Worm (Caenorhabditis elegans) whole organism, dauer: Measurements from ENCODE around the gene srx-26.

ENCODE experiments used
- unc-62 ChIP-seq: sonication (generic microtip); optimal IDR thresholded peaks from 2 replicates; lab custom pipeline; 2017; ENCODE audit warnings: missing biosample characterization, missing genetic modification reagents, missing genetic modification characterization

Gene srx-26

DNA sequence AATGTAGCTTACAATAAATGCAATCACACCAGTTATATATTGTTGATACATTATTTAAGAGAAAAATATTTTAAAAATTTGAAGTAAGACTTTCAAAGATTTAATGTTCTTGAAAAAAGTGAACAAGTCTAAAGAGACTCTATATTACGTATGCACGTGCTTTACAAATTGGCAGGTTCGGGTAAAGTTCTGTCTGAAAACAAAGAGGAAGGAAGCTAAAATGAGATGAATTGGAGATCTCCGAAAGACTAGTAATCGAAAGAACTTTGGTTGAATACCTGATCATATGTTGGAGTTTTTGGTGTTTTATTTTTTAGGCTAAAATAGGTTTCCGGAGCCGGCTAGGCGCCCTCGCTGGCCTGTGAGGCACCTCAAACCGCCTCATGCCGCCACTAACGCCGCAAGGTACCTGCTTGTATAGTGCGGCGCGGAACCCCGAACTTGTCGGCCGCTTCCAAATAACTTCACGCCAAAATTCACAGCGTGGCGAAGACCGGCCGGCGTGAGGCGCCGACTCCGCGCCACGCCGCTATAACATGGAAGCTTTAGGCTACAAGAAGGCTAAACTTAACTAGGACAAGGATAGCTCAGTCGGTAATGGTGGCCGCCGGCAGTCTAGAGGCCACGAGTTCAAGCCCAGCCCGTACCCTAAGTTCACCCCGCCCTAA, 4.5 kb upstream of the srx-26 start, which contains the start of gene srx-28:
srx-28 (minus strand) TSS at position 51 of the 668 bp plus-strand sequence.
- TF ChIP-seq unc-62 (GFP tag; lab: Kevin White, UChicago): no peak

- no peak for TF ChIP-seq unc-62 (GFP tag; lab: Kevin White, UChicago)
Measured at ce11 chrV:2750006-2750405, 2.9 kb downstream of the srx-26 start, which contains the start of gene srx-24. srx-24 (minus strand) TSS chrV:2750106.

DNA sequence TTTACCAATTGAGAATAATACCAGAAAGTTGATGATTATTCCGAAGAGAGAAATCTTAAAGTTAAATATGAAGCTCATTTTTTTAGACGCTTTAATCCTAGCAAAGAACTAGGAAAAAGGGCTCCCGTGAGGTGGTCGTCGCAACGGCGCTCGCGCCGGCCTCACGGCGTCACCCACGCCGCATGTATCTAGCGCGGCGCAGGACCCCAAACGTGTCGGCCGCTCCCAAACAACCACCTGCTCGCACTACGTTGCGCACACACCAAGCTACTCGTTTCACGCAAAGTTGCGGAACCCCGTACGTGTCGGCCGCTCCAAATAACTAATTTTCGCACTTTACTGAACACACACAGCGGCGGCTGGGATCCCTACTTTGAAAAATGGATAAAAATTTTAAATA, 6.5 kb downstream of the srx-26 start:
- TF ChIP-seq unc-62 (GFP tag; lab: Kevin White, UChicago): no peak

DNA sequence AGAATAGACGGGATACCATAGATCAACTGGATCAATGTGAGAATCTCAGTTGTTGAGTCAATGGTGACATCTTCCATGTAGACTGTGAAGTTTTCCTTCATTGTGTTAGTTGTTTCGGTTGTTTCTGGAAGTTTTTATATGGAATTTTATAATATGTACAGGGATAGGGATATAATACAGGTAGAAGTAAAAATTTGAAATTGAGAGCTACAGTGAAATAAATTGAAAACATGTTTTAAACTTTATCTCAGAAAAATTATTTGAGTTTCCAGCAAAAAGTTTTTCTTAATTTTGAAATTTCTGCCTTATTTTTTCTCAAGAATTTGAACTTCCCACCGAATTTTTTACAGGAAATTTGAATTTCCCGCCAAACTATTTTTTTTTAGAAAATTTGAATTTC, 10.6 kb downstream of the srx-26 start, which contains the start of gene srg-62:
srg-62 (minus strand) TSS at position 101 of the 400 bp plus-strand sequence.
- no peak for TF ChIP-seq unc-62 (GFP tag; lab: Kevin White, UChicago)

DNA sequence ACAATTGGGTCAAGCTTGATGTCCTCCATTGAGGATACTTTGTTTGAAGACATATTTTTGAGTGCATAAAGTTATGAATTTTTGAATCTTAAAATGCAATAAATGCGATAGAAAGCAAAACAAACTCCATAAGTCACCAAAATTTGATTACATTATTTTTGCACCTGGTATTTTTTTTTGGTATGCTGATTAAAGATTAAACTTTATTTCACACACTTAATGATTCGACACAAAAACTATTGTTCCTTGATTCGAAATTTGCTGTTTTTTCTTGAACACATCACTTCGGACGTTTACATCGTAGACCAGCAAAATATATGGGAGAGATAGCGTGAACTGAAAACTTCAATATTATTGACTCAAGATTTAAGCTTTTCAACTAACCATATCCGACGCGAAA, 12.7 kb downstream of the srx-26 start, which contains the start of gene srg-61:
srg-61 (minus strand) TSS at position 101 of the 400 bp plus-strand sequence.
- no peak for TF ChIP-seq unc-62 (GFP tag; lab: Kevin White, UChicago)

DNA sequence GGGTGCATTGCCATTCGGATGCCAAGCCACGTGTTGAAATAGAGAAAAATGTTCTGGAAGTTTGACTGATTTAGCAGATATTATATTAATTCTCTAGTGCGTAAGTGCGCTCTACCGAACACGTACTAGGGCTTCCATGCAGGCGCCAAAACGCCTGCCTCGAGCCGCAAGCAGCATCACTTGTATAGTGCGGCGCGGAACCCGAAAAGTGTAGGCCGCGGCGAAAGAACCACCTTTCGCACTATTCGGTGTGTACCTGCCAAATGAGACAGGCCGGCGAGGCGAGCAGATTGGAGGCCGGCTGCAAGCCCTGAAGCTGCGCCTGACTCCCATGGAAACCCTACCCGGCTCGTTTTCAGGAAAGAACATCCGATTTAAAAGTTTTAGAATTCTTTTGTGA, 13.3 kb downstream of the srx-26 start:
- no peak for TF ChIP-seq unc-62 (GFP tag; lab: Kevin White, UChicago)

ce11 chrV:2738174-2738573, 14.7 kb downstream of the srx-26 start, which contains the start of gene srg-56:
srg-56 (minus strand) TSS chrV:2738274.
- TF ChIP-seq unc-62 (GFP tag; lab: Kevin White, UChicago): no peak

- TF ChIP-seq unc-62 (GFP tag; lab: Kevin White, UChicago): no peak
Measured at ce11 chrV:2734360-2734759, 18.5 kb downstream of the srx-26 start, which contains the start of gene srg-57. srg-57 (minus strand) TSS chrV:2734460.

DNA sequence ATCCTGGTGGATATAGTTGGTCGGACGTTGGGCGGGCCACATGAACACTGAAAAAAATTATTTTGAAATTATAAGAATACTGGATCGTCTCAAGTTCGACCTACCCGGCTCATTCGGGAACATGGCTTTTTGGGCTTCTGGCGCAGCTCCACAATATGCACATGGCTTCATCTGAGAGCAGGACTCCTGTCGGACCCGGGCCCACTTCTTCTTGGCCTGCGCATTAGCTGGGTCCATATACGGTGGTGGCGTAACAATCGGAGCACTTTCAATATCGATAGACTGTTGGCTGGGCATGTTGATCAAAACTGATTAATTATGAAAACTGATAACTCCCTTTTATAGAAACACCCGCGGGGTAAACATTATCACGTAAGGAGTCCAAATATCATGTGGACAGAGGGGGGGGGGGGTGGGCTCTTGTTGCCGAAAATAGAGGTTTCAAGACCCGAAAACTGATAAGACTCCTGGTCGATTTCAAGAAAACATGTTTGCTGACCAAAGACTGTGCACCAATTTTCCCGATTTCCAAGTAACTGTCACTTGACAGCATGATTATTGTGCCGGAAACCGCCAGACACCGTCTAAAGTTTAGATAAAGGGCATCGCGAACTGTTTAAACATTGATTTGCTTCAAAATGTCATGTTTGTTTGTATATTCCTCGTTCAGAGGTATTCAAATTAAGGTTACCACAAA, 22.0 kb downstream of the srx-26 start, which contains the start of gene dod-3:
dod-3 (minus strand) TSS at position 315 of the 697 bp plus-strand sequence.
- no peak for TF ChIP-seq unc-62 (GFP tag; lab: Kevin White, UChicago)

- TF ChIP-seq unc-62 (GFP tag; lab: Kevin White, UChicago): no peak
Measured at ce11 chrV:2728236-2728635, 24.7 kb downstream of the srx-26 start, which contains the start of gene str-33. str-33 (plus strand) TSS chrV:2728536.

DNA sequence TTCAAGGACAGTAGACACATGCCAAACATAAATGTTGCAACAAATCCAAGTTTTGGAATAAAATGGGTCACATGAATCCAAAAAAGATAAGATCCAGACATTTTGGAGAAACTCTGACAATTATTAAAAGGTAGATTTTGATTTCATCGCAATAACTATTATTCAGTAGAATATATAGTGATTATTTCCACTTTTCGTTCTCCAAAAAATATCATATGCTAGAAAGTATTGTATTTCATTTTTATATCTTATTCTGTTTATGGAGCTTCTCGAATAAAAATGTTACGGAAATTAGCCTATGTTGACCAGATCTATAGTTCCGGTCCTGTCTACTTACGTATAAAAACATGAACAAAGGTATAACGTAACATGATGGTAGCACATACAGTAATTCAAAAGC, 25.8 kb downstream of the srx-26 start, which contains the start of gene str-13:
str-13 (minus strand) TSS at position 101 of the 400 bp plus-strand sequence.
- TF ChIP-seq unc-62 (GFP tag; lab: Kevin White, UChicago): no peak

ce11 chrV:2725225-2725624, 27.7 kb downstream of the srx-26 start, which contains the start of gene srg-59:
srg-59 (minus strand) TSS chrV:2725325.
- TF ChIP-seq unc-62 (GFP tag; lab: Kevin White, UChicago): no peak

DNA sequence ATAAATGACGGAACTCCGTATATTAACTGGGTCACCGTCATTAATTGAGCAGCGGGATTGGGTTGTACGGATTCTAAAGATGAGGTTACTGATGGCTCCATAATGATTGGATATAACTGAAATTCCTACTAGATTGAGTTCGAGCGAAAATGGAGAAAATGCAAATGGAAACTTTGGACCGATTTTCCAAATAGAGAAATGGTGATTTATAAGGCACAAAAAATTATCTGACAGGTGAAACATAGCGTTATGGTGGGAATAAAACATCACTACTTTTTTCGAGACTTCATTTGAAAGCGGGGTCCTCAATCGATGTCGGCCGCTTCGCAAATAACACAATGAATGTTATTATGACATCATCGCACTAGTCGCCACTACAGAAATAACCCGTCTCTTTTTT, 30.4 kb downstream of the srx-26 start, which contains the start of gene srg-60:
srg-60 (minus strand) TSS at position 101 of the 400 bp plus-strand sequence.
- TF ChIP-seq unc-62 (GFP tag; lab: Kevin White, UChicago): no peak

- no peak for TF ChIP-seq unc-62 (GFP tag; lab: Kevin White, UChicago)
Measured at ce11 chrV:2720763-2721162, 32.1 kb downstream of the srx-26 start, which contains the start of gene srt-27. srt-27 (minus strand) TSS chrV:2720863.

DNA sequence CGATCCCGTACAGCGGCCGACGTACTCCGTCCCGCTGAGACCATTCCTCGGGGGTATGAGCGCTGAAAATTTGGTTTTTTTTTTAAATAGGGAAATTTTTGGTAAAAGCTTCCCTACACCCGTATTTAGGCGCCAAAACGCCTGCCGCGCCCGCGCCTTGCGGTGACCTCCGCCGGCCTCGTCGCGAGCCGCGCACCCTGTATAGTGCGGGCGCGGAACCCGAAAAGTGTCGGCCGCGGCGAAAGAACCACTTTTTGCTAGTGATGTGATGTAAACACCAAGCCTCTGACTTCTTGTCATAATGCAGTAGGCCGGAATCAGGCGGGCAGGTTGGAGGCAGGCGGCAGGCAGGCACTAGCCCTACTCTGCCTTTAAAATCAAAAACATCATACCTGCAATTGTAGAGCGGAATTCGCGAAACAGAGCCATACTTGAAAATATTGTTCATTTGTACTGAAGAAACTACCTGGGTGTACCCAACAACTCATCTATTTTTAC, 34.2 kb downstream of the srx-26 start, which contains the start of gene srt-29:
srt-29 (minus strand) TSS at position 448 of the 498 bp plus-strand sequence.
- TF ChIP-seq unc-62 (GFP tag; lab: Kevin White, UChicago): no peak
